Worm (Caenorhabditis elegans) whole organism, young adult: Measurements from ENCODE around the gene best-4.

ENCODE experiments used
- B0261.1 ChIP-seq: sonication (generic microtip); optimal IDR thresholded peaks from 2 replicates; lab custom pipeline; 2016; ENCODE audit warnings: mild to moderate bottlenecking, missing genetic modification characterization, moderate library complexity, missing compliant biosample characterization
- B0336.3 ChIP-seq: fragments of 200-800 bp; sonication (Bioruptor generic); IDR thresholded peaks from 2 replicates; pipeline ENCODE4 v1.3.6; 2022; ENCODE audit warnings: missing genetic modification characterization, missing compliant biosample characterization
- D2030.7 ChIP-seq: fragments of 200-800 bp; sonication (Bioruptor generic); IDR thresholded peaks from 2 replicates; pipeline ENCODE4 v1.3.6; 2022; ENCODE audit warnings: missing genetic modification reagents, missing genetic modification characterization, missing compliant biosample characterization
- F10E7.11 ChIP-seq: sonication (generic microtip); optimal IDR thresholded peaks from 2 replicates; lab custom pipeline; 2017; ENCODE audit warnings: mild to moderate bottlenecking, missing genetic modification characterization, moderate library complexity, missing compliant biosample characterization
- F57C9.4 ChIP-seq: sonication (generic microtip); optimal IDR thresholded peaks from 2 replicates; lab custom pipeline; 2017; ENCODE audit warnings: mild to moderate bottlenecking, missing genetic modification characterization, missing compliant biosample characterization
- K12H6.12 ChIP-seq: fragments of 200-800 bp; sonication (Bioruptor generic); optimal IDR thresholded peaks from 2 replicates; lab custom pipeline; 2018; ENCODE audit warnings: mild to moderate bottlenecking, missing genetic modification characterization, missing compliant biosample characterization
- aptf-2 ChIP-seq: fragments of 200-800 bp; sonication (Bioruptor generic); conservative IDR thresholded peaks from 2 replicates; pipeline ENCODE4 v1.3.6; 2022; ENCODE audit warnings: missing genetic modification reagents, missing genetic modification characterization, missing compliant biosample characterization
- attf-3 ChIP-seq: fragments of 200-800 bp; sonication (Bioruptor generic); conservative IDR thresholded peaks from 2 replicates; pipeline ENCODE4 v1.3.6; 2022; ENCODE audit warnings: missing genetic modification reagents, missing genetic modification characterization, missing compliant biosample characterization
- attf-6 ChIP-seq: fragments of 200-800 bp; sonication (Bioruptor generic); IDR thresholded peaks from 2 replicates; pipeline ENCODE4 v1.3.6; 2022; ENCODE audit warnings: missing genetic modification reagents, missing genetic modification characterization, missing compliant biosample characterization
- bed-2 ChIP-seq: fragments of 200-800 bp; sonication (Bioruptor generic); IDR thresholded peaks from 2 replicates; pipeline ENCODE4 v1.3.6; 2022; ENCODE audit warnings: missing genetic modification reagents, missing genetic modification characterization, missing compliant biosample characterization
- ccch-3 ChIP-seq: fragments of 200-800 bp; sonication (Bioruptor generic); optimal IDR thresholded peaks from 2 replicates; lab custom pipeline; 2018; ENCODE audit warnings: mild to moderate bottlenecking, missing genetic modification characterization, missing compliant biosample characterization
- cebp-1 ChIP-seq, 2 experiments: fragments of 200-800 bp in 1 of 2; sonication (Bioruptor generic) in 1 of 2; sonication (generic microtip) in 1 of 2; IDR thresholded peaks in 1 of 2; optimal IDR thresholded peaks in 1 of 2; 2 replicates each; pipeline versions ENCODE4 v1.3.6 to Lab custom; 2017 to 2022; ENCODE audit warnings: missing compliant biosample characterization in 2 of 2, missing genetic modification characterization in 2 of 2, mild to moderate bottlenecking in 1 of 2, missing genetic modification reagents in 1 of 2, moderate library complexity in 1 of 2
- ceh-40 ChIP-seq: fragments of 200-800 bp; sonication (Bioruptor generic); IDR thresholded peaks from 2 replicates; pipeline ENCODE4 v1.3.6; 2022; ENCODE audit warnings: missing genetic modification characterization, missing compliant biosample characterization
- efl-1 ChIP-seq: fragments of 150-350 bp; optimal IDR thresholded peaks from 2 replicates; lab custom pipeline; 2014; ENCODE audit warnings: missing biosample characterization, missing genetic modification reagents, missing genetic modification characterization
- ets-4 ChIP-seq: fragments of 200-800 bp; sonication (Bioruptor generic); optimal IDR thresholded peaks from 2 replicates; lab custom pipeline; 2018; ENCODE audit warnings: mild to moderate bottlenecking, missing genetic modification characterization, missing compliant biosample characterization
- hmg-20 ChIP-seq: fragments of 200-800 bp; sonication (Bioruptor generic); IDR thresholded peaks from 2 replicates; pipeline ENCODE4 v1.3.6; 2022; ENCODE audit warnings: missing genetic modification reagents, missing genetic modification characterization, missing compliant biosample characterization
- let-607 ChIP-seq, 2 experiments: fragments of 200-800 bp in 1 of 2; sonication (Bioruptor generic) in 1 of 2; sonication (generic microtip) in 1 of 2; optimal IDR thresholded peaks; 2 replicates each; lab custom pipeline; 2016 to 2018; ENCODE audit warnings: mild to moderate bottlenecking in 2 of 2, missing compliant biosample characterization in 2 of 2, missing genetic modification characterization in 2 of 2, moderate library complexity in 2 of 2, missing genotype in 1 of 2
- lin-35 ChIP-seq, 3 experiments: fragments of 150-350 bp in 2 of 3; sonication (generic microtip) in 1 of 3; optimal IDR thresholded peaks; 2 replicates each; lab custom pipeline; 2014 to 2018; ENCODE audit warnings: missing biosample characterization in 3 of 3, missing genetic modification characterization in 3 of 3, missing genetic modification reagents in 3 of 3
- lin-54 ChIP-seq: fragments of 200-800 bp; sonication (Bioruptor generic); optimal IDR thresholded peaks from 2 replicates; lab custom pipeline; 2018; ENCODE audit warnings: mild to moderate bottlenecking, missing genetic modification characterization, missing compliant biosample characterization
- lsl-1 ChIP-seq: fragments of 200-800 bp; sonication (Bioruptor generic); optimal IDR thresholded peaks from 2 replicates; lab custom pipeline; 2018; ENCODE audit warnings: mild to moderate bottlenecking, missing genetic modification characterization, moderate library complexity, missing compliant biosample characterization
- madf-10 ChIP-seq: sonication (generic microtip); optimal IDR thresholded peaks from 2 replicates; lab custom pipeline; 2016; ENCODE audit warnings: mild to moderate bottlenecking, missing genetic modification characterization, missing compliant biosample characterization
- madf-6 ChIP-seq: fragments of 200-800 bp; sonication (Bioruptor generic); IDR thresholded peaks from 2 replicates; pipeline ENCODE4 v1.3.6; 2022; ENCODE audit warnings: missing genetic modification reagents, missing genetic modification characterization, missing compliant biosample characterization
- madf-8 ChIP-seq: fragments of 200-800 bp; sonication (Bioruptor generic); conservative IDR thresholded peaks from 2 replicates; pipeline ENCODE4 v1.3.6; 2022; ENCODE audit warnings: missing genetic modification reagents, missing genetic modification characterization, missing compliant biosample characterization
- nfya-2 ChIP-seq: fragments of 200-800 bp; sonication (Bioruptor generic); IDR thresholded peaks from 2 replicates; pipeline ENCODE4 v1.3.6; 2022; ENCODE audit warnings: missing genetic modification reagents, missing genetic modification characterization, missing compliant biosample characterization
- nhr-120 ChIP-seq: fragments of 200-800 bp; sonication (Bioruptor generic); IDR thresholded peaks from 2 replicates; pipeline ENCODE4 v1.3.6; 2022; ENCODE audit warnings: missing genetic modification characterization, missing compliant biosample characterization
- nhr-27 ChIP-seq: fragments of 200-800 bp; sonication (Bioruptor generic); optimal IDR thresholded peaks from 2 replicates; lab custom pipeline; 2018; ENCODE audit warnings: mild to moderate bottlenecking, missing genetic modification characterization, moderate library complexity, missing compliant biosample characterization
- rpc-1 ChIP-seq, 2 experiments: fragments of 150-350 bp in 1 of 2; sonication (generic microtip) in 1 of 2; optimal IDR thresholded peaks; 2 replicates each; lab custom pipeline; 2014 to 2018; ENCODE audit warnings: missing biosample characterization in 1 of 2, missing genetic modification characterization in 1 of 2, missing genetic modification reagents in 1 of 2, missing genotype in 1 of 2
- snpc-1.1 ChIP-seq: sonication (generic microtip); optimal IDR thresholded peaks from 2 replicates; lab custom pipeline; 2017; ENCODE audit warnings: missing genetic modification characterization, mild to moderate bottlenecking, missing compliant biosample characterization, antibody characterized with exemption, moderate library complexity, missing genotype, missing genetic modification reagents; ENCODE audit not compliant: insufficient read depth
- snpc-3.4 ChIP-seq: sonication (generic microtip); optimal IDR thresholded peaks from 2 replicates; lab custom pipeline; 2017; ENCODE audit warnings: missing genetic modification characterization, mild to moderate bottlenecking, missing compliant biosample characterization, antibody characterized with exemption, moderate library complexity, missing genotype, missing genetic modification reagents
- snpc-4 ChIP-seq, 5 experiments: fragments of 150-350 bp in 1 of 5; sonication (generic microtip) in 4 of 5; optimal IDR thresholded peaks; 2 replicates each; lab custom pipeline; 2014 to 2018; ENCODE audit warnings: missing genetic modification characterization in 5 of 5, missing biosample characterization in 3 of 5, antibody characterized with exemption in 2 of 5, mild to moderate bottlenecking in 2 of 5, missing compliant biosample characterization in 2 of 5, missing genotype in 2 of 5, moderate library complexity in 2 of 5, missing genetic modification reagents in 1 of 5
- tbp1 ChIP-seq: fragments of 200-800 bp; sonication (Bioruptor generic); optimal IDR thresholded peaks from 2 replicates; lab custom pipeline; 2018; ENCODE audit warnings: mild to moderate bottlenecking, missing genetic modification characterization, missing compliant biosample characterization
- unc-62 ChIP-seq: fragments of 150-350 bp; optimal IDR thresholded peaks from 2 replicates; lab custom pipeline; 2014; ENCODE audit warnings: missing biosample characterization, missing genetic modification reagents, missing genetic modification characterization
- ztf-26 ChIP-seq: sonication (generic microtip); optimal IDR thresholded peaks from 2 replicates; lab custom pipeline; 2017; ENCODE audit warnings: missing genetic modification characterization, missing compliant biosample characterization

Gene best-4

DNA sequence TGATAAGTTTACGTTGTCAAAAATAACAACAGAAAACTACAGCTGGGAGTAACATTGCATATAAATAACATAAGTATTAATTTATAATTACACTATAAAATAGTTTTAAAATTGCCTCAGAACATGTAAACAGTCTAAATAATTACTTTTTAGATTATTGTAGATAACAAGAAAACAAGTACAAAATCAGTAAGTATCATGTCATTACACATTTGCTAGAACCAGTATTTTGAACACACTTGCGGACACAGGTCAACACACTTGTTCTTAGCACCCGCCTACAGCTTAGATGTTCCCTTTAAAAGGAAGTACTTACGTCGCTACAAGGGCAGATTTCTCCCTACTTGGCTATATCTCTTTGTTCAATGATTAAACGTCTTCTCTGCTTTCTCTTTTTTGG, 22.2 kb upstream of the best-4 start, which contains the start of gene F23F1.2:
F23F1.2 (plus strand) TSS at position 301 of the 400 bp plus-strand sequence.
- TF ChIP-seq lin-35 (GFP tag; optimal IDR thresholded peaks at IDR 0.05; lab: Kevin White, UChicago) (no peak), tbp1 (GFP tag; lab: Kevin White, UChicago) (no peak), ets-4 (GFP tag; lab: Kevin White, UChicago) (no peak), nhr-120 (GFP tag; lab: Robert Waterston, UW) (no peak), lin-54 (GFP tag; lab: Kevin White, UChicago) (no peak), bed-2 (no peak), let-607 (tag; optimal IDR thresholded peaks at IDR 0.05; lab: Kevin White, UChicago) (no peak), lsl-1 (GFP tag; lab: Kevin White, UChicago) (no peak), madf-8 (no peak), snpc-1.1 (tag; lab: Kevin White, UChicago) (no peak), hmg-20 (GFP tag; lab: Robert Waterston, UW) (no peak), K12H6.12 (no peak), D2030.7 (no peak), efl-1 (GFP tag; lab: Kevin White, UChicago) (no peak), ccch-3 (no peak), madf-6 (GFP tag; lab: Robert Waterston, UW) (no peak), madf-10 (tag; lab: Kevin White, UChicago) (no peak), F10E7.11 (tag; lab: Kevin White, UChicago) (no peak), snpc-3.4 (no peak)

DNA sequence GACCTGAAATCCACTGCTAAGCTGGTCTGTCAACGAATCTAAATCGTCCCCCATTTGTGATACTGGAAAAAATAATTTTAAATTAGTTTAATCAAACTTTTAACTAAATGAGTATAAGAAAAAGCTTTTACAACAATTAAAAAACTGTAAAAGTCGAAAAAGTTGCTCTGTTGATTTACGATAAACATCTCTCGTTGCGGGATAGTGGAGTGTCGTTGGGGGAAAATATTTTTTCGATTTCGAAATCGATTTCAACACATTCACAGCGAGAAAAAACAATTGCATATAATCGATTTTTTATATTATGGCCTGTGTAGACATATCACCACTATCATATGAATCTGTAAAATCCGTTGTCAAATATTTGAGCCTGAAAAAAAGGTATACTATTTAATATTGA, 19.8 kb upstream of the best-4 start, which contains the start of the genes F23F1.5 and fbxc-54:
F23F1.5 (minus strand) TSS at position 64 of the 400 bp plus-strand sequence.
fbxc-54 (plus strand) TSS at position 199 of the 400 bp plus-strand sequence.
- TF ChIP-seq cebp-1 (GFP tag; IDR thresholded peaks at IDR 0.05; lab: Robert Waterston, UW) = peak; percentile 94
- TF ChIP-seq cebp-1 (tag; optimal IDR thresholded peaks at IDR 0.05; lab: Kevin White, UChicago) = peak; percentile 98
- peak; percentile 79 for TF ChIP-seq attf-3 (GFP tag; lab: Robert Waterston, UW)
- no peak for TF ChIP-seq nfya-2

- TF ChIP-seq B0261.1 (tag; lab: Kevin White, UChicago) (no peak), ceh-40 (GFP tag; lab: Robert Waterston, UW) (no peak), rpc-1 (optimal IDR thresholded peaks at IDR 0.05; lab: Kevin White, UChicago) (no peak), rpc-1 (tag; optimal IDR thresholded peaks at IDR 0.05; lab: Kevin White, UChicago) (no peak), aptf-2 (GFP tag; lab: Robert Waterston, UW) (no peak), unc-62 (GFP tag; lab: Kevin White, UChicago) (no peak), snpc-4 (GFP tag; optimal IDR thresholded peaks at IDR 0.05; lab: Kevin White, UChicago) (no peak), snpc-4 (tag; optimal IDR thresholded peaks at IDR 0.05; lab: Kevin White, UChicago) (no peak), attf-6 (GFP tag; lab: Robert Waterston, UW) (no peak), nhr-27 (no peak), F57C9.4 (tag; lab: Kevin White, UChicago) (no peak), B0336.3 (GFP tag; lab: Robert Waterston, UW) (no peak), ztf-26 (tag; lab: Kevin White, UChicago) (no peak)
- TF ChIP-seq, all 124 proteins: peak for 0
These were observed 17.9 kb upstream of the best-4 start for ce11 chrII:29578-29977.
